Worm (Caenorhabditis elegans) whole organism, L4/young adult: ENCODE data around the gene sel-5.

Source experiments
- W03F9.2 ChIP-seq: fragments of 150-350 bp; optimal IDR thresholded peaks from 2 replicates; lab custom pipeline; 2014; ENCODE audit warnings: missing biosample characterization, missing genetic modification characterization
- dao-5 ChIP-seq: sonication (generic microtip); optimal IDR thresholded peaks from 2 replicates; lab custom pipeline; 2016; ENCODE audit warnings: missing genotype, missing genetic modification characterization, moderate library complexity, missing compliant biosample characterization
- him-1 ChIP-seq: sonication (generic microtip); optimal IDR thresholded peaks from 2 replicates; lab custom pipeline; 2016; ENCODE audit warnings: missing genotype, missing genetic modification reagents, missing genetic modification characterization, missing compliant biosample characterization

ce11 chrIII:4525998-4526397, 52.2 kb downstream of the sel-5 start:
- TF ChIP-seq him-1 (tag; lab: Kevin White, UChicago) (no peak), dao-5 (tag; lab: Kevin White, UChicago) (no peak), W03F9.2 (tag; lab: Kevin White, UChicago) (no peak)
